Fruit fly (Drosophila melanogaster) whole organism: ENCODE results near the gene CG10343.

ENCODE experiments used
- CG8478 ChIP-seq: fragments of >200 bp; optimal IDR thresholded peaks from 2 replicates; lab custom pipeline; 2018; ENCODE audit warnings: inconsistent platforms
- Dll ChIP-seq: fragments of >200 bp; optimal IDR thresholded peaks from 2 replicates; lab custom pipeline; 2017
- EcR ChIP-seq, 2 experiments: fragments of >200 bp; optimal IDR thresholded peaks; 2 replicates each; lab custom pipeline; 2017; ENCODE audit warnings: missing biosample characterization in 2 of 2, missing genetic modification characterization in 2 of 2, missing genetic modification reagents in 2 of 2
- pan ChIP-seq: fragments of >200 bp; optimal IDR thresholded peaks from 2 replicates; lab custom pipeline; 2017
- psq ChIP-seq: fragments of >200 bp; optimal IDR thresholded peaks from 2 replicates; lab custom pipeline; 2017
- usp ChIP-seq: fragments of >200 bp; optimal IDR thresholded peaks from 2 replicates; lab custom pipeline; 2017; ENCODE audit warnings: missing biosample characterization, missing genetic modification characterization, mixed read lengths

CG10343 gene

dm6 chr2L:18702721-18703488, at the start of gene CG10343, which contains the start of gene CG10376:
Gene CG10343, plus strand, starts transcription at chr2L:18703473.
Gene CG10376, minus strand, starts transcription at chr2L:18703105.
- no peak for TF ChIP-seq CG8478
- TF ChIP-seq Dll: no peak
- no peak for TF ChIP-seq pan (lab: Kevin White, UChicago)
- no peak for TF ChIP-seq EcR (GFP tag; optimal IDR thresholded peaks at IDR 0.05; lab: Kevin White, UChicago)

DNA sequence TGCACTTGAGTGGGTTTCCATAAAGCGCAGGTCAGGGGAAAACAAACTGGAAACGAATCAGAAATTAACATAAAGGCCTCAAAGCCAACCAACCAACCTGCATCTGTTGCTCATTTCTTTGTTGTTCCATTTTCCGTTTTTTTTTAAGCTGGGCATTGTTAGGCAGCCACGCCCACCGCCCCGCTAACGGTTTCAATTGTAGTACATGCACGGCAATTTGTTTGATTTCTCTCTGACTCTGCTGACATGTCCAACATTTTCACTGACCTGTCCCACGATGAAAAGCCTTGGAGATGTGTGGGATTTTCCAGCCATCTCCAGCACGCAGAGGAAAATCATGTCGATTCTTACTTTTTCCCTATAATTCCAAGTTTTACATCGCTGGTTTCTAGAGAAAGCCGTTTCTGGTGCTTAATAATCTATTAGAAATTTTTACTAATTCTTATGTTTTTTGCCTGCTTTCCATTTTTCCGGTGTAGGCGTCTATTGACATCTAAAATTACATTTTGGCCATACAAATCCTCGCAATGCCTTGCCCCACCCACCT, 46.5 kb upstream of the CG10343 start:
- TF ChIP-seq Dll (no peak), CG8478 (no peak), usp (GFP tag; lab: Kevin White, UChicago) (no peak), psq (lab: Kevin White, UChicago) (no peak), pan (lab: Kevin White, UChicago) (no peak), EcR (GFP tag; optimal IDR thresholded peaks at IDR 0.05; lab: Kevin White, UChicago) (no peak)

DNA sequence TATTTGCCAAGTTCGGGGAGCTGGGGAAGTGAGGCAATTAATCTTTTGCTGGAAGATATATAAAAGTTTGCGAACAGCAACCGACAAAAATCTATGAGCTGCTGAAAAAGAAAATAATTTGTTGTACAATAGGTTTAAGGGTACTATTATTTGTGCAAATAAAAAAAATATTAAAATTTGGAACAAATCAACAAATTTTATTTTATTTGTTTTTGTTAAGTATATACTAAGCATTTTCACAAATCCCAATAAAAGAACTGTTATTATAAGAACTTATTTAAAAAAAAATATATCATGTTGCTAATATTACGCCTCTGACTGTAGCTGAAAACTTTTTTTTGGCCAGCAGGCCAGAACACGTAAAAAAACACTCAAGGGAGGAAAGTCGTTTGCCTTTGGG, 45.2 kb upstream of the CG10343 start:
- no peak for TF ChIP-seq Dll
- no peak for TF ChIP-seq psq (lab: Kevin White, UChicago)
- TF ChIP-seq EcR (GFP tag; optimal IDR thresholded peaks at IDR 0.05; lab: Kevin White, UChicago): no peak
- TF ChIP-seq CG8478: no peak
- TF ChIP-seq usp (GFP tag; lab: Kevin White, UChicago): no peak
- no peak for TF ChIP-seq pan (lab: Kevin White, UChicago)

DNA sequence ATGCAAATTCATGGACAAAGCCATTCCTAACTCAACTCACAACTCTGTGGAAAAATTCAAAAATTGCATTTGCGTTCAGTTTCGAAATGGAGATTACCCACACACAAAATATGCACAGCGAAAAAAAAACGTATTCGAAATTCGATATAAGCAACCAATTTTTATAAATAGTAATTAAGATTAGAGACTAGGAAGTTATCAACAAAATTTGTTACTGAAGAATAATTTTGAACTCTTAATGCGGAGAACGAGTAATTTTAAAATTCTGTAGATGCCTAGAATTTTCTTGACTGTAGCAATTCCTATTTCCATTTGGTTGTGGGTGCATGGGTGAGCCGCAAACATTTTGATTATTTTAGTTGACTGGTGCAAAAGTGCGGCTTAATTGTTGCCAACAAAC, 39.9 kb upstream of the CG10343 start:
- no peak for TF ChIP-seq psq (lab: Kevin White, UChicago)
- TF ChIP-seq usp (GFP tag; lab: Kevin White, UChicago): no peak
- no peak for TF ChIP-seq Dll
- TF ChIP-seq CG8478: no peak
- no peak for TF ChIP-seq EcR (GFP tag; optimal IDR thresholded peaks at IDR 0.05; lab: Kevin White, UChicago)
- TF ChIP-seq pan (lab: Kevin White, UChicago): no peak

DNA sequence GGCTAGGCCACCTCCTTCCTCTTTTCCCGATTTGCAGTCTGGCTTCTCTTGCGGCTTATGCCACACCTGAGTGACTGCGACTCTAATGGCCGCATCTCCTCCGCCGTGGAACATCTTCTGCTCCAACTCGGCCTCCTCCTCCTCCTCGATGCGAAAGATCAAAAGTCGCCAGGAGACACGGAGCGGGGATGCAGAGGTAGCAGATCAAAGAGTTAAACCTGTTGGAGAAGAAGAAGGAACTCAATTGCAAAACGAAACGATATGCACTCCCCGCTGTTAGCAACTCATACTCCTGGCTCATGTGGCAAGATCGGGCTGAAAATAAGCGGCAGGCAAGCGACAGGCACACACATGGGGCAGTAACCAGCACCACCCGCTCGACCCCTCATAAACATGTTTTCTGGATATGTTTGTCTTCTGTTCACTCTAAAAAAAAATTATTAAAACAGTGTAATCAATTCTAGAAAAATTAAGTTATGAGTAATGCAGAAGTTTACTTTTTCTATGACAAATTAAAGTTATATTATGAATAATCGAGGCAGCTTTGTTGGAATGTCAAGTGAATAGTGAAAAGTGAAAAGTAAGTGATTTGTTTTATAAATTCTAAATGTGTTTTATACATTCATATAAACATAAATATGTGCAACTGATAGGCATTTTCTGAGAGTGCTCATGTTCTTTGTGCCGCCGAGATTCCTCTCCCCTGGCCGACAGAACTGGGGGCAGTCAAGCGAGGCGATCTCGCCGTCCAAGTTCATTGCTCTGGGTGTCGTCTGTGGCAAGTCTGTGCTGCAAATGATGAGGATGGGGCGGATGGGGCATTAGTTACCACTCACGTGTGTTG, 38.3 kb upstream of the CG10343 start:
- TF ChIP-seq Dll (no peak), psq (lab: Kevin White, UChicago) (no peak), EcR (GFP tag; optimal IDR thresholded peaks at IDR 0.05; lab: Kevin White, UChicago) (peak in 1 of 2 experiments; percentile 82)

DNA sequence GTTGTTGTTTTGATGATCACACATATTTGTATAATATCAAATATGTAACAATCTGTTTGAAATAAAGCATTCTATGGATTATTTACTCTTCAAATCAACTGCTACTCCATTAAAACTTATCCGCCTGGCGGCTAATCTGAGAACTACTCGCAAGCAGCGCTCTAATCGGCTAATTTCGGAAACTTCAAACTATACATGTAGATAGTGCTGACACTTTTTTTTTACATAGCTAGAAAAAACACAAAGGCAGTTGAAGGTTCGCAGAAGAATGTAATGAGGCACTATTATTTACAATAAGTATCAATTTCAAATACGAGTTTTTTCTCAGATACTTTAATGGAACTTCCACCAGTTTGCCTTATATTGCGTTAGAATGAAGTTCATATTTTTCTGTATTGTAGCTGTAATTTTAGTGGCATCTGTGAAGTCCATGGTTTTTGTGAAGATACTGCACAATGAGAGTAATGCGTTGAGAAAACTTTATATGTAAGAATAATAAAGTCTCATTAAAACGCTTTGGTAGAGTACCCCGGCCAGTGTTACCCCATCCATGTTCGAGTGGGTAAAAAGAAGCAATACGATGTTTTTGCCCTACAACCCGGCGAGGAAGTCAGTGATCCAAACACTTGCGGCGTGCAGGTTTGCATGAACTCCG, 37.2 kb upstream of the CG10343 start:
- TF ChIP-seq pan (lab: Kevin White, UChicago) (peak; percentile 26), usp (GFP tag; lab: Kevin White, UChicago) (no peak), Dll (no peak), psq (lab: Kevin White, UChicago) (no peak), CG8478 (no peak), EcR (GFP tag; optimal IDR thresholded peaks at IDR 0.05; lab: Kevin White, UChicago) (no peak)

DNA sequence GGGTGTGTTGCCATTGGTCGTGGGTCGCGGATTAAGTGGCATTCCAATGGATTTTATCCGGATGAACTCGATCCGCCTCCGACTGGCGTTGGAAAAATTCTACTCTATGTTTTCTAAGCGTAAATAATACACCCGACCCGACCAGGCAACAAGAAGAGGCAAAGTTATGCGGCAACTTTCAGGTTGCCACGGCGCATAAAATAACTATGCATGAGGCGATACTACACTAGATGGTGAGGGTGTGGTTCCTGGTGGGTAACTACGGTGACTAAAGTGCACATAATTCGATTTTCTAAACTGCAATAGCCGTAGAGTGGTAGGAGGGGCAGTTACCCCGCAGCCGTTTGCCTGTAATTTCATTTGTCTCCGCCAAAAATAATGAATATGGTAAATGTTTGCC, 32.1 kb upstream of the CG10343 start, which contains the start of gene CG43338:
CG43338 (minus strand) TSS at position 101 of the 400 bp plus-strand sequence.
- TF ChIP-seq Dll: no peak
- no peak for TF ChIP-seq psq (lab: Kevin White, UChicago)
- no peak for TF ChIP-seq usp (GFP tag; lab: Kevin White, UChicago)
- no peak for TF ChIP-seq pan (lab: Kevin White, UChicago)
- TF ChIP-seq EcR (GFP tag; optimal IDR thresholded peaks at IDR 0.05; lab: Kevin White, UChicago): no peak
- no peak for TF ChIP-seq CG8478

DNA sequence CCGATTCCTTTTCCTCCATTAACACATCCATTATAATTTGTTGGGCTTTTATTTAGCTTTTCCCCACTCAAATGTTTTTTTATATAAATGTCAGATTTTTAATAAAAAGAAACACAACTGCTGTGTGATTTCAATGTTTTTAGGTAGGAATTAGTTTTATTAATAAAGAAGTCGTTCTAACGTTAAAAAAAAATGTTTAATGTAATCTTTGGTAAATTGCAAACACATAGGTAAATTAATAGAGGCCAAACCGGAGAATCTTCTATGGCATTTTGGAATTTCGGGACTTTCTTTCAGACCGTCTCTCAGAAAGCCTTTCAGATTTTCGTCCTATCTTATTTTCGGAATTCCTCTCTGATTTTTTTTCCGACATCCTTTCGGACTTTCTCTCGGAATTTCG, 30.1 kb upstream of the CG10343 start, which contains the start of gene CG43339:
CG43339 (minus strand) TSS at position 101 of the 400 bp plus-strand sequence.
- TF ChIP-seq pan (lab: Kevin White, UChicago) (no peak), usp (GFP tag; lab: Kevin White, UChicago) (no peak), Dll (no peak)

DNA sequence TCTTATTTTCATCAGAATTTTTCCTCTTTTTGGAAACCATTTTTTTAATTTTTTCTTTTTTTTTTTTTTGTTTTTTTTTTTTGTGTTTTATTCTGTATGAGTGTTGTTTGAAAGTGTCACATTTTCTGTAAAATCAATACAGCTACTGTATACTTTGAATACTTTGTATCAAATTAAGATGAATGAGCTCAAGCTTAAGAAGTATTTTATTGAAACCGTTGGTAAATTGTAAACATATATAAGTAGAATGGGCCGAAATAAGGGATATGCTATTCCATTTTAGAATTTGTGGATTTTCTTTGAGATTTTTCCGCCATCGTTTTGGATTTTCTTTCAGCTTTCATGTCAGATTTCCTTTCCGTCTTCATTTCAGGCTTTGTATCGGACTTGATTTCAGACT, 28.3 kb upstream of the CG10343 start, which contains the start of gene Mst36Fb:
Mst36Fb (minus strand) TSS at position 101 of the 400 bp plus-strand sequence.
- TF ChIP-seq Dll (no peak), CG8478 (no peak), usp (GFP tag; lab: Kevin White, UChicago) (no peak), pan (lab: Kevin White, UChicago) (no peak), EcR (GFP tag; optimal IDR thresholded peaks at IDR 0.05; lab: Kevin White, UChicago) (no peak), psq (lab: Kevin White, UChicago) (no peak)

DNA sequence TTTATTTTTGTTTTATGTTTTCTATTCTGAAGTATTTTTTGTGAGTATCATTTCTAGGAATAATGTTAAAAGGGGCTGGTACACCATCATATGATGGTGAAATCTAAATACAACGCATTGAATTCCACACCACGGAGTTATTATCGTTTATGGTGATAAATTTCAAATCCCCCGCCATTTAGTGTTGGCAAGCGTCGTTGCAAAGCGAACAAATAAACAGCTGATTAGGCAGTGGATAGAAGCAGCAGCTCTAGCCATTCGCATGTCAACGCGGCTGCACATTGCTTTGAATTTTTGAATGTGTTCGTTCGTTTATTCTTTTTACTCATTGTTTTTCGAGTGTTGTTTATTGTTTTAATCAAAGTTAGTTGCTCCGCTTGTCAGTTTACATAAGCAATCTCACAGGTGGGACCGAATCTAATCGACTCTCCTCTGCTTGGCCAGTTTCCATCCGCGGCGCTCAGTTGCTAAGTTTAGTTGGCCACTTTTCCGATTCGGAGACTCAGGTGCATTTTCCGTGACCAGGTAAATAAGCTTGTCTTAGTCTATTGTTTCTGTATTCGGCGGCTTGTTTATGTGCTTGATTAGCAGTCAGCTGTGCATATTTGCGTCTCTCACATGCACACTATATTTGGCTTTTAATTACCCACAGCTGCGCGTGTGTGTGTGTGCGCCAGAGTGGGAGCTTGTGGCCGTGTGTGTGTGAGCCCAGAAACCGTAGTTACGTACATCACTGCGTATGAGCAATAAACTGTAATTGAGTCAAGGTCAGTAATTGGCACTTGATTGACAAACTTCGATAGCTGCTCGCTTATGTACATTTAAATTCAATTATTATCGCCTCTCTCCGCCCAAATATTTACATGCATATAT, 26.1 kb upstream of the CG10343 start, which contains the start of the genes Mst36Fa and CG31751:
Mst36Fa (minus strand) TSS at position 51 of the 873 bp plus-strand sequence.
CG31751 (plus strand) TSS at position 274 of the 873 bp plus-strand sequence.
- TF ChIP-seq psq (lab: Kevin White, UChicago) (no peak), usp (GFP tag; lab: Kevin White, UChicago) (no peak), CG8478 (no peak), Dll (no peak), pan (lab: Kevin White, UChicago) (no peak), EcR (GFP tag; optimal IDR thresholded peaks at IDR 0.05; lab: Kevin White, UChicago) (no peak)
